Worm (Caenorhabditis elegans) whole organism, early embryonic: ENCODE measurements around the gene nlp-18.

Source experiments
- B0310.2 ChIP-seq: sonication (generic microtip); optimal IDR thresholded peaks from 2 replicates; lab custom pipeline; 2016; ENCODE audit warnings: mild to moderate bottlenecking, missing genetic modification characterization, missing compliant biosample characterization
- aly-1 ChIP-seq: sonication (generic microtip); optimal IDR thresholded peaks from 2 replicates; lab custom pipeline; 2016; ENCODE audit warnings: missing genetic modification characterization, missing compliant biosample characterization
- ama-1 ChIP-seq: fragments of 150-350 bp; optimal IDR thresholded peaks from 2 replicates; lab custom pipeline; 2014
- ceh-13 ChIP-seq: fragments of 200-800 bp; sonication (Bioruptor generic); optimal IDR thresholded peaks from 2 replicates; lab custom pipeline; 2018; ENCODE audit warnings: mild to moderate bottlenecking, missing genetic modification characterization, missing compliant biosample characterization
- flt-1 ChIP-seq: fragments of 200-800 bp; sonication (Bioruptor generic); IDR thresholded peaks from 2 replicates; pipeline ENCODE4 v1.3.6; 2022; ENCODE audit warnings: missing genetic modification characterization, missing compliant biosample characterization
- pes-1 ChIP-seq: fragments of 200-800 bp; sonication (Bioruptor generic); IDR thresholded peaks from 2 replicates; pipeline ENCODE4 v1.3.6; 2022; ENCODE audit warnings: missing genetic modification reagents, missing genetic modification characterization, missing compliant biosample characterization
- scrt-1 ChIP-seq: fragments of 200-800 bp; sonication (Bioruptor generic); IDR thresholded peaks from 2 replicates; pipeline ENCODE4 v1.3.6; 2022; ENCODE audit warnings: missing genetic modification characterization, missing compliant biosample characterization
- tbx-11 ChIP-seq: fragments of 200-800 bp; sonication (Bioruptor generic); IDR thresholded peaks from 2 replicates; pipeline ENCODE4 v1.3.6; 2022; ENCODE audit warnings: missing genetic modification characterization, missing compliant biosample characterization
- tbx-37 ChIP-seq: fragments of 200-800 bp; sonication (Bioruptor generic); conservative IDR thresholded peaks from 2 replicates; pipeline ENCODE4 v1.3.6; 2022; ENCODE audit warnings: missing genetic modification reagents, missing genetic modification characterization, missing compliant biosample characterization
- tra-4 ChIP-seq: sonication (generic microtip); optimal IDR thresholded peaks from 2 replicates; lab custom pipeline; 2017; ENCODE audit warnings: missing genetic modification characterization, missing compliant biosample characterization

DNA sequence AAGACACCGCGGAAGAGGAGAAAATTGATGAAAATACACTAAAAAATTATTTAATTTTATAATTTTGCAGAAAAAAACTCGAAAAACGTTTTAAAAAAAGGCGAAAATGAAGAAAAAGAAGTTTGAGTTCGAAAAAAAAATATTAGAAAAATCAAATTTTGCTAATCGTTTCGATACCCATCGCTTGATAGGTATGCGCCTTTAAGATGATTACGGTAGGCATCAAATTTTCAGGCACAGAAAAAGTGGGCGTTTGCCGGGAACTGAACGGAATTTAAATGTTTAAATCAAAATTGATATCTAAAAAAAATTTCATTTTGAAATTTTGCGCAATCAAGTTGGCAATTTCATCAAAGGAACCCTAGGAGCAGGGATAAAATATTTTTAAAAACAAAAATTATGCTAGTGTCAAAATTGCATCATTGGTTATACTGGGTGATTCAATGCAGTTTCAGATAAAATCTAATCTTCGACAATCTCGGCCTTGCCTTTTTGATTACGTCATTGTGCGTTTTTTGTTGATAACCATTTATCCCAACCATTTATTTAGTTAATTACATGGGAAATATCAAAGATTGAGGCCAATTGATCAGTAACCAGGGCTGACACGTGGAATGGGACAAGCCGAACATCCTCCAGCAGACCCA, 13.5 kb upstream of the nlp-18 start:
- TF ChIP-seq scrt-1 (GFP tag; lab: Robert Waterston, UW) (no peak), flt-1 (no peak), ceh-13 (GFP tag; lab: Kevin White, UChicago) (no peak), ama-1 (lab: Kevin White, UChicago) (no peak), aly-1 (tag; lab: Kevin White, UChicago) (no peak), tbx-11 (no peak), B0310.2 (tag; lab: Kevin White, UChicago) (no peak), tbx-37 (GFP tag; lab: Robert Waterston, UW) (no peak), pes-1 (GFP tag; lab: Robert Waterston, UW) (no peak), tra-4 (tag; lab: Kevin White, UChicago) (no peak)
